Fruit fly (Drosophila melanogaster) whole organism, pupa: Measurements from ENCODE around the gene CG3285.

Source experiments
- CG13204 ChIP-seq: fragments of 200-800 bp; sonication (Bioruptor generic); optimal IDR thresholded peaks from 2 replicates; lab custom pipeline; 2018; ENCODE audit warnings: missing biosample characterization, mild to moderate bottlenecking, missing genetic modification characterization, moderate library complexity
- CG17806 ChIP-seq: fragments of 200-800 bp; sonication (Bioruptor generic); optimal IDR thresholded peaks from 2 replicates; lab custom pipeline; 2018; ENCODE audit warnings: missing biosample characterization, mild to moderate bottlenecking, missing genetic modification characterization, moderate library complexity
- CG9948 ChIP-seq: fragments of 200-800 bp; sonication (Bioruptor generic); optimal IDR thresholded peaks from 2 replicates; lab custom pipeline; 2018; ENCODE audit warnings: missing biosample characterization, mild to moderate bottlenecking, missing genetic modification characterization, moderate library complexity
- EcR ChIP-seq: fragments of 200-800 bp; sonication (Bioruptor generic); optimal IDR thresholded peaks from 3 replicates; lab custom pipeline; 2019; ENCODE audit warnings: missing biosample characterization, missing genetic modification characterization, mild to moderate bottlenecking, moderate library complexity, missing genetic modification reagents
- fd96Ca ChIP-seq: fragments of 200-800 bp; sonication (Bioruptor generic); IDR thresholded peaks from 3 replicates; pipeline ENCODE4 v1.3.6; 2022; ENCODE audit warnings: missing biosample characterization, missing genetic modification characterization

DNA sequence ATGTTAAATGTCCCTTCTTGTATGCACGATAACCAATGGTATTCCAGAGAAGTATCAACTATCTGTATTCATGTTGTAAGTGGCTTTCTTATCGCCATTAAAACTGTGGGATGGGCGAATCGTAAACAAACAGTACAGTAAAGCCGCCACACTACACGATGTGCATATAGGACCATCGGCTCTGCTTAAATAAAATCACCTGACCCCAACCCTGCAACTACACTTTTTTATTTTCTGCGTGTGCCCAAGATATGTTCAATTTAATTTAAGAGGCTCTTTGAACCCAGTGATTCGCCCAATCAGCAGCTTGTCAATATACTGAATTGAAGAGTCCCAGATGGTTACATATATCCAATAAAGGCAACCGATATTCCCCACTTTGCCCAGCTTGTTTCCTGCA lies 30.9 kb upstream of the CG3285 start:
- TF ChIP-seq EcR (GFP tag; lab: Kevin White, UChicago) (no peak), fd96Ca (GFP tag; lab: Robert Waterston, UW) (0 out of 3 replicates have a peak, but pooled peaks have one; percentile 36), CG9948 (peak; percentile 26), CG17806 (peak; percentile 33), CG13204 (GFP tag; lab: Kevin White, UChicago) (no peak)
